Worm (Caenorhabditis elegans) whole organism, young adult: Measurements from ENCODE around the gene Y37E11AL.9.

Experiments
- B0261.1 ChIP-seq: sonication (generic microtip); optimal IDR thresholded peaks from 2 replicates; lab custom pipeline; 2016; ENCODE audit warnings: mild to moderate bottlenecking, missing genetic modification characterization, moderate library complexity, missing compliant biosample characterization
- B0336.3 ChIP-seq: fragments of 200-800 bp; sonication (Bioruptor generic); IDR thresholded peaks from 2 replicates; pipeline ENCODE4 v1.3.6; 2022; ENCODE audit warnings: missing genetic modification characterization, missing compliant biosample characterization
- F37B4.10 ChIP-seq: fragments of 200-800 bp; sonication (Bioruptor generic); IDR thresholded peaks from 2 replicates; pipeline ENCODE4 v1.3.6; 2022; ENCODE audit warnings: missing genetic modification characterization, missing compliant biosample characterization
- F39B2.1 ChIP-seq: fragments of 200-800 bp; sonication (Bioruptor generic); IDR thresholded peaks from 2 replicates; pipeline ENCODE4 v1.3.6; 2022; ENCODE audit warnings: missing genetic modification reagents, missing genetic modification characterization, missing compliant biosample characterization
- F49E8.2 ChIP-seq: sonication (generic microtip); optimal IDR thresholded peaks from 3 replicates; lab custom pipeline; 2017; ENCODE audit warnings: missing genetic modification characterization, mild to moderate bottlenecking, missing compliant biosample characterization, antibody characterized with exemption, moderate library complexity; ENCODE audit not compliant: insufficient read depth
- F52B5.7 ChIP-seq: sonication (generic microtip); optimal IDR thresholded peaks from 2 replicates; lab custom pipeline; 2016; ENCODE audit warnings: mild to moderate bottlenecking, missing genetic modification characterization, missing compliant biosample characterization
- K11D2.4 ChIP-seq: fragments of 200-800 bp; sonication (Bioruptor generic); IDR thresholded peaks from 2 replicates; pipeline ENCODE4 v1.3.6; 2022; ENCODE audit warnings: missing genetic modification reagents, missing genetic modification characterization, missing compliant biosample characterization
- akir-1 ChIP-seq: fragments of 200-800 bp; sonication (Bioruptor generic); optimal IDR thresholded peaks from 2 replicates; lab custom pipeline; 2018; ENCODE audit warnings: mild to moderate bottlenecking, missing genetic modification characterization, moderate library complexity, missing compliant biosample characterization
- attf-5 ChIP-seq: fragments of 200-800 bp; sonication (Bioruptor generic); optimal IDR thresholded peaks from 2 replicates; lab custom pipeline; 2018; ENCODE audit warnings: mild to moderate bottlenecking, missing genetic modification characterization, missing compliant biosample characterization
- bed-1 ChIP-seq: fragments of 200-800 bp; sonication (Bioruptor generic); IDR thresholded peaks from 2 replicates; pipeline ENCODE4 v1.3.6; 2022; ENCODE audit warnings: missing genetic modification reagents, missing genetic modification characterization, missing compliant biosample characterization
- bed-2 ChIP-seq: fragments of 200-800 bp; sonication (Bioruptor generic); IDR thresholded peaks from 2 replicates; pipeline ENCODE4 v1.3.6; 2022; ENCODE audit warnings: missing genetic modification reagents, missing genetic modification characterization, missing compliant biosample characterization
- ceh-79 ChIP-seq: sonication (generic microtip); optimal IDR thresholded peaks from 2 replicates; lab custom pipeline; 2017; ENCODE audit warnings: mild to moderate bottlenecking, missing genetic modification characterization, missing compliant biosample characterization
- dpff-1 ChIP-seq: sonication (generic microtip); optimal IDR thresholded peaks from 2 replicates; lab custom pipeline; 2017; ENCODE audit warnings: mild to moderate bottlenecking, missing genetic modification characterization, missing compliant biosample characterization
- fkh-3 ChIP-seq: sonication (generic microtip); optimal IDR thresholded peaks from 2 replicates; lab custom pipeline; 2016; ENCODE audit warnings: mild to moderate bottlenecking, missing genetic modification characterization, missing compliant biosample characterization
- gei-17 ChIP-seq: fragments of 200-800 bp; sonication (Bioruptor generic); optimal IDR thresholded peaks from 2 replicates; lab custom pipeline; 2018; ENCODE audit warnings: mild to moderate bottlenecking, missing genetic modification characterization, missing compliant biosample characterization
- him-1 ChIP-seq: sonication (generic microtip); optimal IDR thresholded peaks from 2 replicates; lab custom pipeline; 2016; ENCODE audit warnings: missing genotype, missing genetic modification reagents, missing genetic modification characterization, missing compliant biosample characterization
- hmg-1.2 ChIP-seq: fragments of 200-800 bp; sonication (Bioruptor generic); IDR thresholded peaks from 2 replicates; pipeline ENCODE4 v1.3.6; 2022; ENCODE audit warnings: missing genetic modification reagents, missing genetic modification characterization, missing compliant biosample characterization
- hmg-20 ChIP-seq: fragments of 200-800 bp; sonication (Bioruptor generic); IDR thresholded peaks from 2 replicates; pipeline ENCODE4 v1.3.6; 2022; ENCODE audit warnings: missing genetic modification reagents, missing genetic modification characterization, missing compliant biosample characterization
- hrde-1 ChIP-seq: sonication (generic microtip); optimal IDR thresholded peaks from 2 replicates; lab custom pipeline; 2016; ENCODE audit warnings: missing genetic modification characterization, mild to moderate bottlenecking, missing compliant biosample characterization, moderate library complexity, missing genotype, missing genetic modification reagents, borderline replicate concordance
- hsf-1 ChIP-seq: fragments of 200-800 bp; sonication (Bioruptor generic); IDR thresholded peaks from 2 replicates; pipeline ENCODE4 v1.3.6; 2022; ENCODE audit warnings: missing genetic modification reagents, missing genetic modification characterization, missing compliant biosample characterization
- lir-1 ChIP-seq: fragments of 200-800 bp; sonication (Bioruptor generic); conservative IDR thresholded peaks from 2 replicates; pipeline ENCODE4 v1.3.6; 2022; ENCODE audit warnings: missing genetic modification reagents, missing genetic modification characterization, missing compliant biosample characterization
- madf-6 ChIP-seq: fragments of 200-800 bp; sonication (Bioruptor generic); IDR thresholded peaks from 2 replicates; pipeline ENCODE4 v1.3.6; 2022; ENCODE audit warnings: missing genetic modification reagents, missing genetic modification characterization, missing compliant biosample characterization
- nfya-2 ChIP-seq: fragments of 200-800 bp; sonication (Bioruptor generic); IDR thresholded peaks from 2 replicates; pipeline ENCODE4 v1.3.6; 2022; ENCODE audit warnings: missing genetic modification reagents, missing genetic modification characterization, missing compliant biosample characterization
- nhr-120 ChIP-seq: fragments of 200-800 bp; sonication (Bioruptor generic); IDR thresholded peaks from 2 replicates; pipeline ENCODE4 v1.3.6; 2022; ENCODE audit warnings: missing genetic modification characterization, missing compliant biosample characterization
- nhr-80 ChIP-seq: sonication (generic microtip); optimal IDR thresholded peaks from 2 replicates; lab custom pipeline; 2016; ENCODE audit warnings: missing genetic modification characterization, missing compliant biosample characterization
- rcor-1 ChIP-seq: fragments of 200-800 bp; sonication (Bioruptor generic); IDR thresholded peaks from 2 replicates; pipeline ENCODE4 v1.3.6; 2022; ENCODE audit warnings: missing genetic modification reagents, missing genetic modification characterization, missing compliant biosample characterization
- repo-1 ChIP-seq: sonication (generic microtip); optimal IDR thresholded peaks from 2 replicates; lab custom pipeline; 2017; ENCODE audit warnings: mild to moderate bottlenecking, missing genetic modification characterization, missing compliant biosample characterization
- rpc-1 ChIP-seq, 2 experiments: fragments of 150-350 bp in 1 of 2; sonication (generic microtip) in 1 of 2; optimal IDR thresholded peaks; 2 replicates each; lab custom pipeline; 2014 to 2018; ENCODE audit warnings: missing biosample characterization in 1 of 2, missing genetic modification characterization in 1 of 2, missing genetic modification reagents in 1 of 2, missing genotype in 1 of 2
- sea-2 ChIP-seq: fragments of 200-800 bp; sonication (Bioruptor generic); IDR thresholded peaks from 2 replicates; pipeline ENCODE4 v1.3.6; 2022; ENCODE audit warnings: missing genetic modification characterization, missing compliant biosample characterization
- snpc-1.1 ChIP-seq: sonication (generic microtip); optimal IDR thresholded peaks from 2 replicates; lab custom pipeline; 2017; ENCODE audit warnings: missing genetic modification characterization, mild to moderate bottlenecking, missing compliant biosample characterization, antibody characterized with exemption, moderate library complexity, missing genotype, missing genetic modification reagents; ENCODE audit not compliant: insufficient read depth
- tbp1 ChIP-seq: fragments of 200-800 bp; sonication (Bioruptor generic); optimal IDR thresholded peaks from 2 replicates; lab custom pipeline; 2018; ENCODE audit warnings: mild to moderate bottlenecking, missing genetic modification characterization, missing compliant biosample characterization
- zfh-2 ChIP-seq: fragments of 200-800 bp; sonication (Bioruptor generic); conservative IDR thresholded peaks from 2 replicates; pipeline ENCODE4 v1.3.6; 2022; ENCODE audit warnings: missing genetic modification reagents, missing genetic modification characterization, missing compliant biosample characterization
- ztf-26 ChIP-seq: sonication (generic microtip); optimal IDR thresholded peaks from 2 replicates; lab custom pipeline; 2017; ENCODE audit warnings: missing genetic modification characterization, missing compliant biosample characterization
- ztf-6 ChIP-seq: fragments of 200-800 bp; sonication (Bioruptor generic); IDR thresholded peaks from 2 replicates; pipeline ENCODE4 v1.3.6; 2022; ENCODE audit warnings: missing genetic modification reagents, missing genetic modification characterization, missing compliant biosample characterization

The Y37E11AL.9 gene

DNA sequence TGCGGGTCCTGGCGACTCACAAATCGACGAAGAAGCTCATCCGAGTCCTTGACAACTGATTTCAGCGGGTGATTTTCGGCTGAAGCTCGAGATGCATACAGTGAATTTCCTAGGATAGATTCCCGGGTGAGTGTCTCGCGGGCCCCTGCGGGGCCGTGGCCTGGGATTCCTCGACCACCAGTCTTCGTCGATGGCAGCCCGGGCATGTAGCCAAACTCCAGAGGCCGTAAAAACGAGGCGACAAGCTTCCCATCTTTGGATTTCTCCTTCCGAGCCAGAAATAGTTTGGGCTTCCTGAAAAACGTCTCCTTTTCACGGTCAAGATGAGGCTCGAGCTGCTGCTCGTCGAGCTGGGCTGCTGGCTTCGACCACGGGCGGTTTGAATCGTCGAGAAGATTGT lies 12.4 kb downstream of the Y37E11AL.9 start:
- TF ChIP-seq repo-1 (tag; lab: Kevin White, UChicago) (no peak), zfh-2 (peak; percentile 69; the same call in 1 of the 2 replicates)
- TF ChIP-seq, all 124 proteins: peak for 1

ce11 chrIV:3686765-3687164 lies 13.7 kb downstream of the Y37E11AL.9 start, which contains the start of gene map-1:
Gene map-1, minus strand, starts transcription at chrIV:3686865.
- no peak for TF ChIP-seq attf-5 (GFP tag; lab: Kevin White, UChicago)
- no peak for TF ChIP-seq him-1 (tag; lab: Kevin White, UChicago)
- TF ChIP-seq nhr-80 = no peak
- TF ChIP-seq F49E8.2 = no peak
- no peak for TF ChIP-seq gei-17 (GFP tag; lab: Kevin White, UChicago)
- no peak for TF ChIP-seq hmg-20 (GFP tag; lab: Robert Waterston, UW)
- TF ChIP-seq bed-2 (GFP tag; lab: Robert Waterston, UW) = no peak
- TF ChIP-seq sea-2 (GFP tag; lab: Robert Waterston, UW) = no peak
- no peak for TF ChIP-seq F52B5.7 (tag; lab: Kevin White, UChicago)
- TF ChIP-seq lir-1 (GFP tag; lab: Robert Waterston, UW) = no peak
- TF ChIP-seq ztf-26 (tag; lab: Kevin White, UChicago) = no peak
- TF ChIP-seq madf-6 (GFP tag; lab: Robert Waterston, UW) = no peak
- no peak for TF ChIP-seq dpff-1 (tag; lab: Kevin White, UChicago)

- TF ChIP-seq F37B4.10 = 0 out of 2 replicates have a peak, but pooled peaks have one; percentile 62
- no peak for TF ChIP-seq F39B2.1
- peak; percentile 82 for TF ChIP-seq zfh-2
Observed at ce11 chrIV:3686260-3686659, 14.2 kb downstream of the Y37E11AL.9 start.

DNA sequence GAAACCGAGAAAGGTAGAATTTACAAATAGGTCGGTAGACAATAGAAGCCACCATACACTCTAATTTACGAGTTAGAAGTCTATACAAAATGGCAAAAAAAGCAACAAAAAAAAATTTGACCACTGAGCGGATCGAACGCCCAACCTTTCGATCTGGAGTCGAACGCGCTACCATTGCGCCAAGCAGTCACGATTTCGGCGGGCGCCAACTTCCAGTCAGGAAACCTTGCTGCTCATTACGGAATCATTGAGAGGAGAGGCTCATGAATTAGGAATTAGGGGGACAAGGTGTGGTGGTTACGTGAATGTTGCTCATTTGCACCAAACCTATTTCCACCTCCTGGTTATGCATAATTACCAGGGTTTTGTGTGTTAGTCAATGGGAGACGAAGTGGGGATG lies 18.7 kb downstream of the Y37E11AL.9 start:
- TF ChIP-seq bed-1 (no peak), B0261.1 (tag; lab: Kevin White, UChicago) (peak; percentile 63), K11D2.4 (GFP tag; lab: Robert Waterston, UW) (no peak), rpc-1 (optimal IDR thresholded peaks at IDR 0.05; lab: Kevin White, UChicago) (peak; percentile 41), rpc-1 (tag; optimal IDR thresholded peaks at IDR 0.05; lab: Kevin White, UChicago) (peak; percentile 68), B0336.3 (GFP tag; lab: Robert Waterston, UW) (no peak), nfya-2 (GFP tag; lab: Robert Waterston, UW) (no peak), fkh-3 (tag; lab: Kevin White, UChicago) (no peak), ztf-6 (GFP tag; lab: Robert Waterston, UW) (no peak), hmg-1.2 (GFP tag; lab: Robert Waterston, UW) (peak; percentile 27; the same call in 1 of the 2 replicates), tbp1 (peak; percentile 85)
- TF ChIP-seq, all 124 proteins: peak for 4

- peak; percentile 93 for TF ChIP-seq hsf-1 (GFP tag; lab: Robert Waterston, UW)
Observed at ce11 chrIV:3671215-3671614, 29.2 kb downstream of the Y37E11AL.9 start.

DNA sequence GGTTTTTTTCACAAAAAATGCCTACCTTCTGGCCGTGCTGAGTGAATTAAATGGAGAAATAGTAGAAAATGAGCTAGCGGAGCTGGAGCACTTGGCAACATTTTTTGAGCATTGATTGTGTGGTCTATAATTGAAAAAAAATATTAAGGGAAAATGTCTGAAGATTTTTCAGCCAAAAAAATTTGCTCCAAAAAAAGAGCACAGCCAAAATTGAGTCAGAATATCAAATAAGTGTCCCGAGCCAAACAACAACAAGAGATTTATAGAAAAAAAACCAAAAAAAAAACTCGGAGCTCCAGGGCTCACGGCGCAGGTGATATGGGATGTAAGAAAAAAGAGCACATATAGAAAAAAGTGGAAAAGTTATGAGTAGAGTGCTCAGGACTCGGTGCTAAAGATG lies 31.9 kb downstream of the Y37E11AL.9 start, which contains the start of gene fmil-1:
Gene fmil-1, minus strand, starts transcription at position 101 of the 400 bp plus-strand sequence.
- no peak for TF ChIP-seq bed-2 (GFP tag; lab: Robert Waterston, UW)
- no peak for TF ChIP-seq ceh-79 (tag; lab: Kevin White, UChicago)
- TF ChIP-seq rcor-1 (GFP tag; lab: Robert Waterston, UW) = no peak
- no peak for TF ChIP-seq nhr-120 (GFP tag; lab: Robert Waterston, UW)
- no peak for TF ChIP-seq snpc-1.1
- TF ChIP-seq akir-1 (GFP tag; lab: Kevin White, UChicago) = no peak
- TF ChIP-seq hrde-1 (tag; lab: Kevin White, UChicago) = no peak
